Fruit fly (Drosophila melanogaster): Measurements from ENCODE around the gene CG42464.
A peak's percentile ranks its signal among the peaks of the same experiment; 100 is the strongest.

Gene CG42464

dm6 chr2L:3703260-3703659, 4.0 kb downstream of the CG42464 start, which contains the start of gene CG2816:
Gene CG2816, plus strand, starts transcription at chr2L:3703659.
- TF ChIP-seq rgr (GFP tag; optimal IDR thresholded peaks at IDR 0.05): peak; percentile 95
- peak; percentile 98 for TF ChIP-seq ey (GFP tag; optimal IDR thresholded peaks at IDR 0.05)
- TF ChIP-seq HLH106 (tag; optimal IDR thresholded peaks at IDR 0.05): peak; percentile 96
- peak; percentile 25 for TF ChIP-seq jim (GFP tag; optimal IDR thresholded peaks at IDR 0.05)
- peak; percentile 97 for TF ChIP-seq h (GFP tag; optimal IDR thresholded peaks at IDR 0.05)
- peak; percentile 30 for TF ChIP-seq Myc (optimal IDR thresholded peaks at IDR 0.05)
- no peak for TF ChIP-seq Dif (GFP tag; optimal IDR thresholded peaks at IDR 0.05; ENCODE audit: partially characterized antibody)
- TF ChIP-seq dl (GFP tag; optimal IDR thresholded peaks at IDR 0.05; ENCODE audit: insufficient read depth in 1 of 2, partially characterized antibody in 2 of 2): no peak
- no peak for TF ChIP-seq pan (optimal IDR thresholded peaks at IDR 0.05)
- no peak for TF ChIP-seq lola (GFP tag; optimal IDR thresholded peaks at IDR 0.05)
- peak; percentile 90 for TF ChIP-seq CG9705 (GFP tag; optimal IDR thresholded peaks at IDR 0.05)
- peak; percentile 93 for TF ChIP-seq Hnf4 (GFP tag; optimal IDR thresholded peaks at IDR 0.05)
- TF ChIP-seq Sp1 (GFP tag; optimal IDR thresholded peaks at IDR 0.05): peak; percentile 92
- peak; percentile 85 for TF ChIP-seq psq (GFP tag; optimal IDR thresholded peaks at IDR 0.05)
- peak; percentile 88 for TF ChIP-seq brk (GFP tag; optimal IDR thresholded peaks at IDR 0.05)
- TF ChIP-seq Jra (GFP tag; optimal IDR thresholded peaks at IDR 0.05): peak; percentile 84
- TF ChIP-seq dsf (GFP tag; optimal IDR thresholded peaks at IDR 0.05; ENCODE audit: borderline replicate concordance): peak; percentile 65
- peak; percentile 93 for TF ChIP-seq br (GFP tag; optimal IDR thresholded peaks at IDR 0.05)
- no peak for TF ChIP-seq N (GFP tag; optimal IDR thresholded peaks at IDR 0.05)
- peak; percentile 88 for TF ChIP-seq GATAd (GFP tag; optimal IDR thresholded peaks at IDR 0.05)
- peak; percentile 84 for TF ChIP-seq CG32264 (GFP tag; optimal IDR thresholded peaks at IDR 0.05)
- TF ChIP-seq woc (GFP tag; optimal IDR thresholded peaks at IDR 0.05): peak; percentile 81
- no peak for TF ChIP-seq Dfd (GFP tag; optimal IDR thresholded peaks at IDR 0.05)
- TF ChIP-seq fru (GFP tag; optimal IDR thresholded peaks at IDR 0.05): peak; percentile 95
- TF ChIP-seq Hr78 (GFP tag; optimal IDR thresholded peaks at IDR 0.05): no peak
- TF ChIP-seq OdsH (GFP tag; optimal IDR thresholded peaks at IDR 0.05): peak; percentile 95
- TF ChIP-seq Rel (GFP tag; optimal IDR thresholded peaks at IDR 0.05): peak; percentile 39
- TF ChIP-seq Rel (tag; optimal IDR thresholded peaks at IDR 0.05): peak; percentile 74
- TF ChIP-seq dmrt93B (GFP tag; optimal IDR thresholded peaks at IDR 0.05): peak; percentile 84
- peak; percentile 90 for TF ChIP-seq tai (GFP tag; optimal IDR thresholded peaks at IDR 0.05)
- TF ChIP-seq Mio (GFP tag; optimal IDR thresholded peaks at IDR 0.05): peak; percentile 85
- TF ChIP-seq sage (GFP tag; optimal IDR thresholded peaks at IDR 0.05): peak; percentile 58
- TF ChIP-seq Hr83 (GFP tag; optimal IDR thresholded peaks at IDR 0.05; ENCODE audit: poor library complexity, severe bottlenecking): no peak
- TF ChIP-seq foxo (GFP tag; optimal IDR thresholded peaks at IDR 0.05): peak; percentile 78 to 94

dm6 chr2L:3705438-3705921, 6.2 kb downstream of the CG42464 start, which contains the start of gene CG31778:
Gene CG31778, minus strand, starts transcription at chr2L:3705488.
- TF ChIP-seq GATAd (GFP tag; optimal IDR thresholded peaks at IDR 0.05): peak; percentile 42
- peak; percentile 90 for TF ChIP-seq OdsH (GFP tag; optimal IDR thresholded peaks at IDR 0.05)
- TF ChIP-seq dmrt93B (GFP tag; optimal IDR thresholded peaks at IDR 0.05): peak; percentile 62
- peak; percentile 52 for TF ChIP-seq sage (GFP tag; optimal IDR thresholded peaks at IDR 0.05)
- peak; percentile 81 for TF ChIP-seq brk (GFP tag; optimal IDR thresholded peaks at IDR 0.05)
- TF ChIP-seq br (GFP tag; optimal IDR thresholded peaks at IDR 0.05): peak; percentile 92
- peak; percentile 72 to 81 for TF ChIP-seq foxo (GFP tag; optimal IDR thresholded peaks at IDR 0.05)
- peak; percentile 44 for TF ChIP-seq tai (GFP tag; optimal IDR thresholded peaks at IDR 0.05)
- TF ChIP-seq Hnf4 (GFP tag; optimal IDR thresholded peaks at IDR 0.05): peak; percentile 84
- TF ChIP-seq CG9705 (GFP tag; optimal IDR thresholded peaks at IDR 0.05): peak; percentile 16
- no peak for TF ChIP-seq usp (GFP tag; optimal IDR thresholded peaks at IDR 0.05)
- peak; percentile 81 for TF ChIP-seq psq (GFP tag; optimal IDR thresholded peaks at IDR 0.05)
- no peak for TF ChIP-seq dl (GFP tag; optimal IDR thresholded peaks at IDR 0.05; ENCODE audit: insufficient read depth in 1 of 2, partially characterized antibody in 2 of 2)
- peak; percentile 66 for TF ChIP-seq CG32264 (GFP tag; optimal IDR thresholded peaks at IDR 0.05)
- TF ChIP-seq ey (GFP tag; optimal IDR thresholded peaks at IDR 0.05): peak; percentile 91
- TF ChIP-seq jim (GFP tag; optimal IDR thresholded peaks at IDR 0.05): no peak
- peak; percentile 85 for TF ChIP-seq Sp1 (GFP tag; optimal IDR thresholded peaks at IDR 0.05)
- peak; percentile 4 for TF ChIP-seq dsf (GFP tag; optimal IDR thresholded peaks at IDR 0.05; ENCODE audit: borderline replicate concordance)
- TF ChIP-seq sv (GFP tag; optimal IDR thresholded peaks at IDR 0.05): no peak
- no peak for TF ChIP-seq Vsx2 (GFP tag; optimal IDR thresholded peaks at IDR 0.05; ENCODE audit: partially characterized antibody)
- peak; percentile 87 for TF ChIP-seq HLH106 (tag; optimal IDR thresholded peaks at IDR 0.05)
- peak; percentile 90 for TF ChIP-seq Jra (GFP tag; optimal IDR thresholded peaks at IDR 0.05)
- no peak for TF ChIP-seq Rel (GFP tag; optimal IDR thresholded peaks at IDR 0.05)
- TF ChIP-seq Rel (tag; optimal IDR thresholded peaks at IDR 0.05): peak; percentile 31
- TF ChIP-seq woc (GFP tag; optimal IDR thresholded peaks at IDR 0.05): peak; percentile 61
- TF ChIP-seq fru (GFP tag; optimal IDR thresholded peaks at IDR 0.05): peak; percentile 89
- no peak for TF ChIP-seq Myc (optimal IDR thresholded peaks at IDR 0.05)
- peak; percentile 29 for TF ChIP-seq Mio (GFP tag; optimal IDR thresholded peaks at IDR 0.05)
- peak; percentile 92 for TF ChIP-seq h (GFP tag; optimal IDR thresholded peaks at IDR 0.05)
- TF ChIP-seq rgr (GFP tag; optimal IDR thresholded peaks at IDR 0.05): peak; percentile 90

Measured in whole organism, wandering third instar larva.